Fruit fly (Drosophila melanogaster) whole organism, embryonic: ENCODE results near the gene Rabex-5.
A peak's percentile ranks its signal among the peaks of the same experiment; 100 is the strongest.

ENCODE experiments used
- Antp ChIP-seq: fragments of 200-800 bp; sonication (Bioruptor generic); optimal IDR thresholded peaks from 3 replicates; lab custom pipeline; 2016; ENCODE audit warnings: missing biosample characterization, missing genetic modification characterization
- Atf3 ChIP-seq: fragments of 200-800 bp; sonication (Bioruptor generic); optimal IDR thresholded peaks from 3 replicates; lab custom pipeline; 2016; ENCODE audit warnings: missing biosample characterization, missing genetic modification characterization
- BtbVII ChIP-seq: fragments of 200-800 bp; sonication (Bioruptor generic); optimal IDR thresholded peaks from 3 replicates; lab custom pipeline; 2017; ENCODE audit warnings: missing biosample characterization, mild to moderate bottlenecking, missing genetic modification characterization
- CG1024 ChIP-seq: fragments of 200-800 bp; sonication (Bioruptor generic); IDR thresholded peaks from 2 replicates; pipeline ENCODE4 v1.3.6; 2022; ENCODE audit warnings: missing biosample characterization, missing genetic modification characterization
- CG10321 ChIP-seq: fragments of 200-800 bp; sonication (Bioruptor generic); IDR thresholded peaks from 2 replicates; pipeline ENCODE4 v1.3.6; 2022; ENCODE audit warnings: missing biosample characterization, missing genetic modification characterization
- CG11085 ChIP-seq: fragments of 200-800 bp; sonication (Bioruptor generic); IDR thresholded peaks from 2 replicates; pipeline ENCODE4 v1.3.6; 2022; ENCODE audit warnings: missing biosample characterization, missing genetic modification characterization
- CG11560 ChIP-seq: fragments of 200-800 bp; sonication (Bioruptor generic); IDR thresholded peaks from 3 replicates; pipeline ENCODE4 v1.3.6; 2022; ENCODE audit warnings: missing biosample characterization, missing genetic modification characterization
- CG12219 ChIP-seq: fragments of 200-800 bp; sonication (Bioruptor generic); optimal IDR thresholded peaks from 3 replicates; lab custom pipeline; 2018; ENCODE audit warnings: missing biosample characterization, mild to moderate bottlenecking, missing genetic modification characterization
- CG13287 ChIP-seq: fragments of 200-800 bp; sonication (Bioruptor generic); IDR thresholded peaks from 2 replicates; pipeline ENCODE4 v1.3.6; 2022; ENCODE audit warnings: missing biosample characterization, missing genetic modification characterization; ENCODE audit not compliant: partially characterized antibody
- CG15601 ChIP-seq: fragments of 200-800 bp; sonication (Bioruptor generic); optimal IDR thresholded peaks from 3 replicates; lab custom pipeline; 2019; ENCODE audit warnings: missing biosample characterization, mild to moderate bottlenecking, missing genetic modification characterization, moderate library complexity
- CG16779 ChIP-seq: fragments of 200-800 bp; sonication (Bioruptor generic); IDR thresholded peaks from 2 replicates; pipeline ENCODE4 v1.3.6; 2022; ENCODE audit warnings: missing biosample characterization, missing genetic modification characterization
- CG16815 ChIP-seq: fragments of 200-800 bp; sonication (Bioruptor generic); optimal IDR thresholded peaks from 3 replicates; lab custom pipeline; 2017; ENCODE audit warnings: missing biosample characterization, mild to moderate bottlenecking, missing genetic modification characterization
- CG17359 ChIP-seq: fragments of 200-800 bp; sonication (Bioruptor generic); optimal IDR thresholded peaks from 3 replicates; lab custom pipeline; 2018; ENCODE audit warnings: missing biosample characterization, mild to moderate bottlenecking, missing genetic modification characterization, moderate library complexity
- CG17912 ChIP-seq: fragments of 200-800 bp; sonication (Bioruptor generic); optimal IDR thresholded peaks from 2 replicates; lab custom pipeline; 2018; ENCODE audit warnings: missing biosample characterization, mild to moderate bottlenecking, missing genetic modification characterization
- CG2678 ChIP-seq: fragments of 200-800 bp; sonication (Bioruptor generic); optimal IDR thresholded peaks from 3 replicates; lab custom pipeline; 2019; ENCODE audit warnings: missing biosample characterization, mild to moderate bottlenecking, missing genetic modification characterization, moderate library complexity
- CG32772 ChIP-seq: fragments of 200-800 bp; sonication (Bioruptor generic); IDR thresholded peaks from 2 replicates; pipeline ENCODE4 v1.3.6; 2022; ENCODE audit warnings: missing biosample characterization, missing genetic modification characterization
- CG6272 ChIP-seq: fragments of 200-800 bp; sonication (Bioruptor generic); IDR thresholded peaks from 2 replicates; pipeline ENCODE4 v1.3.6; 2022; ENCODE audit warnings: missing biosample characterization, missing genetic modification characterization
- CTCF ChIP-seq: fragments of 200-800 bp; sonication (Bioruptor generic); optimal IDR thresholded peaks from 2 replicates; lab custom pipeline; 2017; ENCODE audit warnings: missing biosample characterization, mild to moderate bottlenecking, missing genetic modification characterization, moderate library complexity
- Dbx ChIP-seq: fragments of 200-800 bp; sonication (Bioruptor generic); IDR thresholded peaks from 3 replicates; pipeline ENCODE4 v1.3.6; 2022; ENCODE audit warnings: missing biosample characterization, missing genetic modification characterization
- Doc2 ChIP-seq: fragments of 200-800 bp; sonication (Bioruptor generic); IDR thresholded peaks from 2 replicates; pipeline ENCODE4 v1.3.6; 2022; ENCODE audit warnings: missing biosample characterization, missing genetic modification characterization
- Doc3 ChIP-seq: fragments of 200-800 bp; sonication (Bioruptor generic); IDR thresholded peaks from 3 replicates; pipeline ENCODE4 v1.3.6; 2022; ENCODE audit warnings: missing biosample characterization, missing genetic modification characterization; ENCODE audit not compliant: partially characterized antibody
- Elba2 ChIP-seq: fragments of 200-800 bp; sonication (Bioruptor generic); optimal IDR thresholded peaks from 3 replicates; lab custom pipeline; 2016; ENCODE audit warnings: missing biosample characterization, missing genetic modification characterization
- Fer1 ChIP-seq: fragments of 200-800 bp; sonication (Bioruptor generic); optimal IDR thresholded peaks from 2 replicates; lab custom pipeline; 2017; ENCODE audit warnings: missing biosample characterization, mild to moderate bottlenecking, missing genetic modification characterization
- HLHmδ ChIP-seq: fragments of 200-800 bp; sonication (Bioruptor generic); optimal IDR thresholded peaks from 2 replicates; lab custom pipeline; 2018; ENCODE audit warnings: missing biosample characterization, mild to moderate bottlenecking, missing genetic modification characterization, moderate library complexity
- Hey ChIP-seq: fragments of 200-800 bp; sonication (Bioruptor generic); optimal IDR thresholded peaks from 3 replicates; lab custom pipeline; 2018; ENCODE audit warnings: missing biosample characterization, mild to moderate bottlenecking, missing genetic modification characterization
- Hsf ChIP-seq: fragments of 200-800 bp; sonication (Bioruptor generic); optimal IDR thresholded peaks from 3 replicates; lab custom pipeline; 2016; ENCODE audit warnings: missing biosample characterization, missing genetic modification characterization
- Lhr ChIP-seq: fragments of 200-800 bp; sonication (Bioruptor generic); optimal IDR thresholded peaks from 3 replicates; lab custom pipeline; 2017; ENCODE audit warnings: mild to moderate bottlenecking, missing biosample characterization, missing genetic modification reagents, missing genetic modification characterization
- Myb ChIP-seq: fragments of 200-800 bp; sonication (Bioruptor generic); optimal IDR thresholded peaks from 2 replicates; lab custom pipeline; 2016; ENCODE audit warnings: missing biosample characterization, missing genetic modification characterization
- NFAT ChIP-seq: fragments of 200-800 bp; sonication (Bioruptor generic); IDR thresholded peaks from 2 replicates; pipeline ENCODE4 v1.3.6; 2022; ENCODE audit warnings: missing biosample characterization, missing genetic modification characterization
- Oaz ChIP-seq: fragments of 200-800 bp; sonication (Bioruptor generic); IDR thresholded peaks from 2 replicates; pipeline ENCODE4 v1.3.6; 2022; ENCODE audit warnings: missing biosample characterization, missing genetic modification characterization
- Opbp ChIP-seq: fragments of 200-800 bp; sonication (Bioruptor generic); IDR thresholded peaks from 3 replicates; pipeline ENCODE4 v1.3.6; 2022; ENCODE audit warnings: missing biosample characterization, missing genetic modification characterization; ENCODE audit not compliant: partially characterized antibody
- Ptx1 ChIP-seq: fragments of 200-800 bp; sonication (Bioruptor generic); IDR thresholded peaks from 2 replicates; pipeline ENCODE4 v1.3.6; 2022; ENCODE audit warnings: missing biosample characterization, missing genetic modification characterization
- Six4 ChIP-seq: fragments of 200-800 bp; sonication (Bioruptor generic); optimal IDR thresholded peaks from 2 replicates; lab custom pipeline; 2016; ENCODE audit warnings: missing biosample characterization, missing genetic modification characterization
- Sox102F ChIP-seq: fragments of 200-800 bp; sonication (Bioruptor generic); optimal IDR thresholded peaks from 2 replicates; lab custom pipeline; 2018; ENCODE audit warnings: missing biosample characterization, mild to moderate bottlenecking, missing genetic modification characterization, moderate library complexity
- Ssrp ChIP-seq: fragments of 200-800 bp; sonication (Bioruptor generic); optimal IDR thresholded peaks from 2 replicates; lab custom pipeline; 2018; ENCODE audit warnings: missing biosample characterization, mild to moderate bottlenecking, missing genetic modification characterization, moderate library complexity
- br ChIP-seq: fragments of >200 bp; optimal IDR thresholded peaks from 2 replicates; lab custom pipeline; 2017
- cas ChIP-seq: fragments of 200-800 bp; sonication (Bioruptor generic); IDR thresholded peaks from 2 replicates; pipeline ENCODE4 v1.3.6; 2022; ENCODE audit warnings: missing biosample characterization, missing genetic modification characterization
- cg ChIP-seq: fragments of 200-800 bp; sonication (Bioruptor generic); optimal IDR thresholded peaks from 3 replicates; lab custom pipeline; 2019; ENCODE audit warnings: missing biosample characterization, mild to moderate bottlenecking, missing genetic modification characterization, moderate library complexity
- corto ChIP-seq: fragments of 200-800 bp; sonication (Bioruptor generic); optimal IDR thresholded peaks from 2 replicates; lab custom pipeline; 2016; ENCODE audit warnings: missing biosample characterization, mild to moderate bottlenecking, missing genetic modification characterization, moderate library complexity
- croc ChIP-seq: fragments of 200-800 bp; sonication (Bioruptor generic); conservative IDR thresholded peaks from 3 replicates; pipeline ENCODE4 v1.3.6; 2022; ENCODE audit warnings: missing biosample characterization, missing genetic modification characterization
- disco-r ChIP-seq: fragments of 200-800 bp; sonication (Bioruptor generic); optimal IDR thresholded peaks from 2 replicates; lab custom pipeline; 2016; ENCODE audit warnings: missing biosample characterization, missing genetic modification characterization
- fd102C ChIP-seq: fragments of 200-800 bp; sonication (Bioruptor generic); optimal IDR thresholded peaks from 2 replicates; lab custom pipeline; 2018; ENCODE audit warnings: missing biosample characterization, mild to moderate bottlenecking, missing genetic modification characterization, moderate library complexity
- fd96Cb ChIP-seq: fragments of 200-800 bp; sonication (Bioruptor generic); optimal IDR thresholded peaks from 2 replicates; lab custom pipeline; 2018; ENCODE audit warnings: missing biosample characterization, mild to moderate bottlenecking, missing genetic modification characterization, moderate library complexity
- onecut ChIP-seq: fragments of 200-800 bp; sonication (Bioruptor generic); IDR thresholded peaks from 2 replicates; pipeline ENCODE4 v1.3.6; 2022; ENCODE audit warnings: missing biosample characterization, missing genetic modification characterization
- pho ChIP-seq: fragments of 200-800 bp; sonication (Bioruptor generic); optimal IDR thresholded peaks from 2 replicates; lab custom pipeline; 2016; ENCODE audit warnings: missing biosample characterization, missing genetic modification characterization
- pnt ChIP-seq: fragments of 200-800 bp; sonication (Bioruptor generic); optimal IDR thresholded peaks from 3 replicates; lab custom pipeline; 2016; ENCODE audit warnings: missing biosample characterization, missing genetic modification characterization
- tin ChIP-seq: fragments of 200-800 bp; sonication (Bioruptor generic); optimal IDR thresholded peaks from 3 replicates; lab custom pipeline; 2016; ENCODE audit warnings: missing biosample characterization, missing genetic modification characterization
- tup ChIP-seq: fragments of 200-800 bp; sonication (Bioruptor generic); optimal IDR thresholded peaks from 2 replicates; lab custom pipeline; 2016; ENCODE audit warnings: missing biosample characterization, mild to moderate bottlenecking, missing genetic modification characterization, moderate library complexity
- tx ChIP-seq: fragments of 200-800 bp; sonication (Bioruptor generic); optimal IDR thresholded peaks from 2 replicates; lab custom pipeline; 2016; ENCODE audit warnings: missing biosample characterization, missing genetic modification characterization
- unpg ChIP-seq: fragments of 200-800 bp; sonication (Bioruptor generic); optimal IDR thresholded peaks from 3 replicates; lab custom pipeline; 2018; ENCODE audit warnings: missing biosample characterization, mild to moderate bottlenecking, missing genetic modification characterization, moderate library complexity
- zf30C ChIP-seq: fragments of 200-800 bp; sonication (Bioruptor generic); optimal IDR thresholded peaks from 3 replicates; lab custom pipeline; 2018; ENCODE audit warnings: missing biosample characterization, mild to moderate bottlenecking, missing genetic modification characterization

Gene Rabex-5

DNA sequence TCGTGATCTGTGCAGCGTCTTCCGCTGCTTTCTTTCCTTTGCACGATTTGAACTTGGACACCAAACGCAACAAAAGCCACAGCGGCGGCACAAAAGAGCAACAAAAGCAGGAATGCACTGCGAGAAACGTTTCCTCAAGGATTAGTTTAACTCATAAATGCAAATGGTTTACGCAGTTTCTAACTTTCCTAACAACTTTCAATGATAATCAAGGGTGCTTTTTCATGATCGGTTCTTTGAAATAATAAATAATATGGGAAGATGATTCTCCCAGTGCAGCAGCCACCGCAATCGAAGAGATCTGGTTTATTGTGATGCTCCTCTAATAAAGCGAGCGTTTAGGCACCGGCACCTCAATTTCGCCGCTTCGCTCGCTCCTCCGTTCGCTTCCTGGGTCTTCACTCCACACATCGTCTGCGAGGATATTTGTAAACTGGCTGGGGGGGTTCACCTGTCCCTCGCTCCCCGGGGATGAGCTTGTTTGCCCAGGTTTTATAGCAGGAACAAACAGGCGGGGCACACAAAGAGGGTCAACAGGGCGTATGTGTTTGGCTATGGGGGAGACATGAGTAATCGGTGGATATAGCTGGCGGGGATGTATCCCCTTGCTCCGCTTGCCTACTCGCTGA lies 23.5 kb downstream of the Rabex-5 start (continued):
- no peak for TF ChIP-seq Opbp (GFP tag; lab: Robert Waterston, UW)
- TF ChIP-seq Ptx1: peak; percentile 79
- no peak for TF ChIP-seq fd102C (GFP tag; lab: Kevin White, UChicago)
- peak; percentile 96 for TF ChIP-seq corto (GFP tag; lab: Kevin White, UChicago)
- peak; percentile 84 for TF ChIP-seq Hsf (GFP tag; lab: Kevin White, UChicago)
- peak; percentile 82 for TF ChIP-seq Six4 (GFP tag; lab: Kevin White, UChicago)
- no peak for TF ChIP-seq CG13287 (GFP tag; lab: Robert Waterston, UW)
- TF ChIP-seq CG11085 (GFP tag; lab: Robert Waterston, UW): no peak
- TF ChIP-seq Doc2 (GFP tag; lab: Robert Waterston, UW): no peak
- peak; percentile 83 for TF ChIP-seq Ssrp
- peak; percentile 12 for TF ChIP-seq zf30C (GFP tag; lab: Kevin White, UChicago)
- TF ChIP-seq CTCF (GFP tag; lab: Kevin White, UChicago): peak; percentile 27
- no peak for TF ChIP-seq BtbVII (GFP tag; lab: Kevin White, UChicago)
- peak; percentile 36; the same call in 1 of the 2 replicates for TF ChIP-seq Oaz (GFP tag; lab: Robert Waterston, UW)
- TF ChIP-seq Antp (GFP tag; lab: Kevin White, UChicago): peak; percentile 76
- peak; percentile 92 for TF ChIP-seq CG17359 (tag; lab: Kevin White, UChicago)
- peak; percentile 80 for TF ChIP-seq CG15601 (tag; lab: Kevin White, UChicago)
- peak; percentile 63 for TF ChIP-seq Fer1 (GFP tag; lab: Kevin White, UChicago)
- TF ChIP-seq Hey (tag; lab: Kevin White, UChicago): no peak
- TF ChIP-seq Sox102F: peak; percentile 93
- peak; percentile 84 for TF ChIP-seq pnt (GFP tag; lab: Kevin White, UChicago)
- TF ChIP-seq Myb (GFP tag; lab: Kevin White, UChicago): peak; percentile 22
- peak; percentile 32 for TF ChIP-seq CG16815 (GFP tag; lab: Kevin White, UChicago)
- TF ChIP-seq cas (GFP tag; lab: Robert Waterston, UW): no peak
- TF ChIP-seq fd96Cb (tag; lab: Kevin White, UChicago): peak; percentile 87
- TF ChIP-seq br (lab: Kevin White, UChicago): no peak
- peak; percentile 86 for TF ChIP-seq tin (GFP tag; lab: Kevin White, UChicago)
- no peak for TF ChIP-seq HLHmδ (GFP tag; lab: Kevin White, UChicago)
- no peak for TF ChIP-seq tup (GFP tag; lab: Kevin White, UChicago)
- TF ChIP-seq Doc3 (GFP tag; lab: Robert Waterston, UW): no peak
- TF ChIP-seq Lhr: peak; percentile 48
- TF ChIP-seq croc (GFP tag; lab: Robert Waterston, UW): peak; percentile 79
- no peak for TF ChIP-seq CG10321 (GFP tag; lab: Robert Waterston, UW)
- TF ChIP-seq Elba2 (GFP tag; lab: Kevin White, UChicago): no peak
- TF ChIP-seq CG1024 (GFP tag; lab: Robert Waterston, UW): peak; percentile 78
- peak; percentile 80 for TF ChIP-seq onecut (GFP tag; lab: Robert Waterston, UW)
- no peak for TF ChIP-seq disco-r (GFP tag; lab: Kevin White, UChicago)
- no peak for TF ChIP-seq CG17912 (GFP tag; lab: Kevin White, UChicago)
- TF ChIP-seq CG11560: no peak
- peak; percentile 76 for TF ChIP-seq CG12219 (GFP tag; lab: Kevin White, UChicago)
- peak; percentile 53; the same call in 1 of the 3 replicates for TF ChIP-seq Dbx (GFP tag; lab: Robert Waterston, UW)
- TF ChIP-seq Atf3 (GFP tag; lab: Kevin White, UChicago): peak; percentile 76
- TF ChIP-seq NFAT: no peak
- TF ChIP-seq pho: peak; percentile 51
- TF ChIP-seq CG6272 (GFP tag; lab: Robert Waterston, UW): peak; percentile 66
- peak; percentile 86 for TF ChIP-seq CG32772 (GFP tag; lab: Robert Waterston, UW)
- no peak for TF ChIP-seq cg (GFP tag; lab: Kevin White, UChicago)
- TF ChIP-seq unpg (GFP tag; lab: Kevin White, UChicago): peak; percentile 81
- TF ChIP-seq CG16779 (GFP tag; lab: Robert Waterston, UW): no peak
- TF ChIP-seq CG2678 (tag; lab: Kevin White, UChicago): peak; percentile 83
- TF ChIP-seq tx (GFP tag; lab: Kevin White, UChicago): peak; percentile 42
